Fruit fly (Drosophila melanogaster): ENCODE data around the gene CG14322.

dm6 chr3R:17605872-17606271 lies 41.6 kb upstream of the CG14322 start, which contains the start of gene sll:
- TF ChIP-seq fru (GFP tag; optimal IDR thresholded peaks at IDR 0.05) (no peak), pan (optimal IDR thresholded peaks at IDR 0.05) (no peak), OdsH (GFP tag; optimal IDR thresholded peaks at IDR 0.05) (no peak), CG32264 (GFP tag; optimal IDR thresholded peaks at IDR 0.05) (no peak), Dfd (GFP tag; optimal IDR thresholded peaks at IDR 0.05) (no peak), usp (GFP tag; optimal IDR thresholded peaks at IDR 0.05) (no peak), woc (GFP tag; optimal IDR thresholded peaks at IDR 0.05) (no peak), HLH106 (tag; optimal IDR thresholded peaks at IDR 0.05) (no peak), br (GFP tag; optimal IDR thresholded peaks at IDR 0.05) (no peak)
